Worm (Caenorhabditis elegans): Measurements from ENCODE around the gene ubxn-2.
A peak's percentile ranks its signal among the peaks of the same experiment; 100 is the strongest.

Gene ubxn-2

DNA sequence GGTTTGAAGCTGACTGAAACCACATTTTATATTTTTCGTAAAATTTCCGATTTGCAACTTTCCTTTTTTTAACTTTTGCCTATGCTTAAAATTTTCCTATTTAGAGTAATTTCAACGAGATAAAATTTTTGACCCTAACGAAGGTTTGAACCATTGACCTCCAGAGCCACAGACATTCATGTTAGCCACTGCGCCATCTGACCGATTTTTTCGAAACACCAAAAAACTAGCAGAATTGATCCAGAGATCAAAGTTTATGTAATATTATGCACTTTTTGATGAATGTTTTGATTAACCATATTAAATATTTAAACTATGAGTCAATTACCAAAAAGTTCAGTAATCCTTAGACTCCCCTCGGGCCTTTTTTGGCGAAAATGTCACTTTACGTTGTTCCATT lies 32.5 kb upstream of the ubxn-2 start:
- TF ChIP-seq ceh-16 (tag; optimal IDR thresholded peaks at IDR 0.05) (no peak), snpc-4 (tag; optimal IDR thresholded peaks at IDR 0.05) (no peak), pha-4 (tag; optimal IDR thresholded peaks at IDR 0.05) (no peak), ama-1 (optimal IDR thresholded peaks at IDR 0.05) (no peak)

ce11 chrIV:2753541-2753940 lies 27.9 kb upstream of the ubxn-2 start:
- TF ChIP-seq eor-1 (tag; optimal IDR thresholded peaks at IDR 0.05) (no peak), nhr-43 (tag; optimal IDR thresholded peaks at IDR 0.05; ENCODE audit: poor library complexity, severe bottlenecking) (no peak), ztf-11 (tag; optimal IDR thresholded peaks at IDR 0.05) (no peak), ceh-9 (tag; optimal IDR thresholded peaks at IDR 0.05) (no peak), elt-1 (tag; optimal IDR thresholded peaks at IDR 0.05) (no peak), mml-1 (tag; optimal IDR thresholded peaks at IDR 0.05) (no peak), R02D3.7 (tag; optimal IDR thresholded peaks at IDR 0.05) (no peak), lin-39 (tag; optimal IDR thresholded peaks at IDR 0.05) (no peak), jun-1 (tag; optimal IDR thresholded peaks at IDR 0.05) (no peak), daf-12 (tag; optimal IDR thresholded peaks at IDR 0.05) (no peak)

DNA sequence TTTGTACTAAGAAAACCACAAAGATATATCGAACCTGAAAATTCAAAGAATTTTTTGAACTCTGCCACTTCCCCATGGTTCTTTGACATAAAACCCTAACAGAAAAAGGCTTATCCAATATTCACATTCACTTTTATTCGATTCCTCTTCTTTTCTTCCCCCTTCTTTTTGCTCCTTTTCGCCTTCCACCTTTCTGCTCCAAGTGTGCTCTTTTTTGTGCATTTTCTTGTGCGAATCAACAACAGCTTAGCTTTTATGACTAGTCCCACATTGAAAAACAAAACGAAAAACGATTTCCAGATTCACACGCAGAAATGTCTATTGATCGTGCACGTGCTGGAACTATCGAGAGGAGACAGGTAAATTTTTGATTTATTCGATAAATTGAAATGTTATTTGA lies 25.9 kb upstream of the ubxn-2 start, which contains the start of gene Y54G2A.41:
Y54G2A.41 (plus strand) TSS at position 301 of the 400 bp plus-strand sequence.
- TF ChIP-seq pqm-1 (tag; optimal IDR thresholded peaks at IDR 0.05) (no peak), mdl-1 (tag; optimal IDR thresholded peaks at IDR 0.05) (no peak), daf-12 (tag; optimal IDR thresholded peaks at IDR 0.05) (no peak), ztf-4 (tag; optimal IDR thresholded peaks at IDR 0.05) (no peak), nhr-43 (tag; optimal IDR thresholded peaks at IDR 0.05; ENCODE audit: poor library complexity, severe bottlenecking) (no peak), ama-1 (optimal IDR thresholded peaks at IDR 0.05) (no peak)

DNA sequence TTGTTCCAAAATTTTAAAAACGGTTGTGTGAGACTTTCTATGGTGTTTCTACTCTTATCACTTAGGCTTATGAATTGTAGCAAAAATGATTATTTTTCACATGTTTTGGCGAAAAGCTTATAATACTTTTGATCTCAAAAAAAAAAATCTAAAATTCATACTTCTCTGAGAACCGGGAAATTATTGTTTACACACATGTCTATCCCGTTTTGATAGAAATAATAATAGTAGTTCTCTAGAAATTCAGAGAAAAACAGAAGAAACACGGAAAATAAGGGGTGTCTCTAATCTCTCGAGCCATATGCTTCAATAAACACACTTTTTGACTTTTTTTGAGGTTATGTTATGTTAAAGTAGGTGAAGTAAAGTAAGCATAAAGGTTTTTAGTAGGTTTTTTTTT lies 25.0 kb upstream of the ubxn-2 start:
- TF ChIP-seq daf-12 (tag; optimal IDR thresholded peaks at IDR 0.05) (no peak), nhr-67 (tag; optimal IDR thresholded peaks at IDR 0.05) (no peak), mdl-1 (tag; optimal IDR thresholded peaks at IDR 0.05) (no peak), nhr-12 (tag; optimal IDR thresholded peaks at IDR 0.05) (no peak), lsy-12 (tag; optimal IDR thresholded peaks at IDR 0.05) (no peak), mml-1 (tag; optimal IDR thresholded peaks at IDR 0.05) (no peak), nfya-1 (tag; optimal IDR thresholded peaks at IDR 0.05; ENCODE audit: insufficient read depth) (no peak), eor-1 (tag; optimal IDR thresholded peaks at IDR 0.05) (no peak), nhr-237 (tag; optimal IDR thresholded peaks at IDR 0.05) (no peak), pqm-1 (tag; optimal IDR thresholded peaks at IDR 0.05) (no peak), ceh-9 (tag; optimal IDR thresholded peaks at IDR 0.05) (no peak)

DNA sequence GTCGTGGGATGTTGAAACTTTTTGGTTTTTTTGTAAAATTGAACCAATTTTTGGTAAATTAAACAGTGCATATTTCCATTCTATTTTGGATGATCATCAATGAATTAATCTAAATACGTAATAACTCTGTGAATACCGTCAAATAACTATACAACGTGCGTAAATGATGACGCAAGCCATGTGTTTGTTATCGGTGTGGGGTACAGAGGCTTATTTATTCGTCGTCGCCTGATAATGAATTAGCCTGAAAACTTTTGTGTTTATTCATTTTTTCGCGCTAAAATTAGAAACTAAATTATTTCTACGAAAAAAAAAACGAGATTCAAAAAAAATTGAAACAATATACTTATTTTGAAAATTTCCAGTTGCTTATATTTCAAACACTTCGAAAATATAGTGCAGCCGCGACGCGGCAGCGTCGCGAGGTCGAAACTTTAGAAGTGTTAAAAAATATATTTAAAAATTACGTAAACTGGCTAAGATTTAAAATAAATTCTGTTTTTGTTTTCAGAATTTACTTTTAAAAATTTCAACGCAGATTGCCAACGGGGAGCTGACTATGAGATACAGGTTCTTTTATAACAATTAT lies 23.3 kb upstream of the ubxn-2 start:
- TF ChIP-seq lin-39 (tag; optimal IDR thresholded peaks at IDR 0.05) (no peak), pqm-1 (tag; optimal IDR thresholded peaks at IDR 0.05) (peak; percentile 29), egl-5 (tag; optimal IDR thresholded peaks at IDR 0.05) (no peak), ama-1 (optimal IDR thresholded peaks at IDR 0.05) (no peak), mml-1 (tag; optimal IDR thresholded peaks at IDR 0.05) (no peak), nhr-11 (tag; optimal IDR thresholded peaks at IDR 0.05) (no peak), elt-1 (tag; optimal IDR thresholded peaks at IDR 0.05) (no peak), tbx-2 (tag; optimal IDR thresholded peaks at IDR 0.05) (no peak), elt-2 (tag; optimal IDR thresholded peaks at IDR 0.05) (peak; percentile 40), fkh-10 (GFP tag; optimal IDR thresholded peaks at IDR 0.05) (no peak)

DNA sequence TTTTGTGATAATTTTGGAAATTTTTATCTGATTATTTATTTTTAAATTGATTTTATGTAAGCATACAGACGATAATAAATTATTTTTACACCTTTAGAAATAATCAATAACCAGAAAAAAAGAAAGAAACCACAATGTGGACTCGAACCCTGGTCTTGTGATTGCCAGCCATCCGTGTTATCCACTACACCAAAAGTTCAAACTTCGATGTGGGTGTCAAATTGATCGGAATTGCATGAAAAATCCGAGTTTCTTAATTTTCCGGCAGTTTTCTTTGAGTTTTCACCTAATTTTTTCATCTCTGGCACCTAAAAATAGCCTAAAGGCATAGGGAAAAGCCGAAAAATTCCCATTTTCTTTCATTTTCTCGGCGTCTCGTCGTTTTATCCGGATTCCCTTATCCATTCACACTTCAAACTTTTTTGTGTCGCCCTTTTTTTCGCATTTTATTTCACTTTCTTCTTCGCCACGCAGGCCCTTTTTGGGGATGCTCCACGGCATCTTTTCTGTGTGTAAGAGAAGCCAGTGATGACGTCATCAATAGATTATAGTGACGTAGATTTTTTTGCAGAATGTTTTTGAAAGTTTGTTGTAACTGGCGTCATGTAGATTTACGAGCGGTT lies 21.9 kb upstream of the ubxn-2 start:
- TF ChIP-seq egl-27 (tag; optimal IDR thresholded peaks at IDR 0.05) (no peak), pqm-1 (tag; optimal IDR thresholded peaks at IDR 0.05) (no peak), ceh-16 (tag; optimal IDR thresholded peaks at IDR 0.05) (no peak), lin-39 (tag; optimal IDR thresholded peaks at IDR 0.05) (no peak), snpc-4 (tag; optimal IDR thresholded peaks at IDR 0.05) (no peak), nhr-11 (tag; optimal IDR thresholded peaks at IDR 0.05) (no peak), elt-3 (tag; optimal IDR thresholded peaks at IDR 0.05) (no peak)
